Fruit fly (Drosophila melanogaster) S2 (cell line): ENCODE measurements around the gene Sf3b2.

Experiments
- CG8478 ChIP-seq: fragments of >200 bp; optimal IDR thresholded peaks from 2 replicates; lab custom pipeline; 2018
- CTCF ChIP-seq, 2 experiments: fragments of >200 bp; optimal IDR thresholded peaks; 2 replicates each; lab custom pipeline; 2018

DNA sequence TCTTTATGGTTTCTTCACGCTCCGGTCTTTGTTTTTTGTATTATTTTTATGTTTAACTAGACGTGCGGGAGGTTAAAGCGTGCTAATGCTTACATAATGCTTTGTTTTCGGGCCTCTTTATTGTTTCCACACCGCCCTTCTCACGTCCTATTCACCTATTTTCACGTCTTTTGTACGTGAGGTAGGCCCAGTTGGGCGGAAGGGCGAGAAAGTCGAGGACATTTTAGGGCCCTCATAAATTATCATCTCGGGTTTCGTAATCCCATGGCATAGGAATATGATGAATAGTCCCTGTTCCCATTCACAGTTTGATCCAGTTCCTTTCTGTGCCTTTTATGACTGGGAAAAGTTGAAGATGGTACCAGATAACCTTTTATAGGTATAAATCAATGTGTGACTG lies 23.5 kb downstream of the Sf3b2 start:
- TF ChIP-seq CTCF (optimal IDR thresholded peaks at IDR 0.05; lab: Kevin White, UChicago) (no peak), CG8478 (lab: Kevin White, UChicago) (no peak)
